Worm (Caenorhabditis elegans) whole organism, mixed stage, embryonic: Measurements from ENCODE around the gene C34B4.5.
"Not testable (repeated sequence)": the region's sequence is repeated elsewhere in the genome, so short reads cannot be mapped to it uniquely, and the experiment has no call there.

Experiments used
- M03D4.4 ChIP-seq: sonication (generic microtip); optimal IDR thresholded peaks from 2 replicates; lab custom pipeline; 2017; ENCODE audit warnings: mild to moderate bottlenecking, missing genetic modification characterization, missing compliant biosample characterization
- ceh-43 ChIP-seq: fragments of 200-800 bp; sonication (Bioruptor generic); optimal IDR thresholded peaks from 2 replicates; lab custom pipeline; 2018; ENCODE audit warnings: mild to moderate bottlenecking, missing genetic modification characterization, moderate library complexity, missing compliant biosample characterization
- ces-1 ChIP-seq: fragments of 150-350 bp; optimal IDR thresholded peaks from 2 replicates; lab custom pipeline; 2014; ENCODE audit warnings: missing biosample characterization, missing genetic modification reagents, missing genetic modification characterization
- elt-1 ChIP-seq: sonication (generic microtip); optimal IDR thresholded peaks from 2 replicates; lab custom pipeline; 2017; ENCODE audit warnings: missing genetic modification characterization, mild to moderate bottlenecking, missing compliant biosample characterization, antibody characterized with exemption, moderate library complexity, borderline replicate concordance; ENCODE audit not compliant: insufficient read depth
- elt-3 ChIP-seq: fragments of 150-350 bp; optimal IDR thresholded peaks from 2 replicates; lab custom pipeline; 2014; ENCODE audit warnings: missing biosample characterization, missing genetic modification characterization
- ham-2 ChIP-seq: fragments of 200-800 bp; sonication (Bioruptor generic); optimal IDR thresholded peaks from 2 replicates; lab custom pipeline; 2018; ENCODE audit warnings: mild to moderate bottlenecking, missing genetic modification characterization, missing compliant biosample characterization
- hlh-1 ChIP-seq: fragments of 150-350 bp; optimal IDR thresholded peaks from 2 replicates; lab custom pipeline; 2014; ENCODE audit warnings: missing biosample characterization, missing genetic modification reagents, missing genetic modification characterization
- lin-13 ChIP-seq: fragments of 150-350 bp; optimal IDR thresholded peaks from 2 replicates; lab custom pipeline; 2014; ENCODE audit warnings: missing biosample characterization, missing genetic modification characterization
- lin-32 ChIP-seq: fragments of 200-800 bp; sonication (Bioruptor generic); optimal IDR thresholded peaks from 2 replicates; lab custom pipeline; 2018; ENCODE audit warnings: mild to moderate bottlenecking, missing genetic modification characterization, missing compliant biosample characterization
- lsy-2 ChIP-seq: fragments of 150-350 bp; optimal IDR thresholded peaks from 2 replicates; lab custom pipeline; 2014; ENCODE audit warnings: missing biosample characterization, missing genetic modification characterization
- mep-1 ChIP-seq: fragments of 150-350 bp; optimal IDR thresholded peaks from 2 replicates; lab custom pipeline; 2017; ENCODE audit warnings: missing biosample characterization, missing genetic modification reagents, missing genetic modification characterization, inconsistent platforms
- mls-2 ChIP-seq: sonication (generic microtip); optimal IDR thresholded peaks from 2 replicates; lab custom pipeline; 2016; ENCODE audit warnings: mild to moderate bottlenecking, missing genetic modification characterization, moderate library complexity, missing compliant biosample characterization
- nhr-12 ChIP-seq: fragments of 150-350 bp; optimal IDR thresholded peaks from 2 replicates; lab custom pipeline; 2014; ENCODE audit warnings: missing biosample characterization, missing genetic modification characterization
- nhr-2 ChIP-seq: fragments of 150-350 bp; optimal IDR thresholded peaks from 2 replicates; lab custom pipeline; 2014; ENCODE audit warnings: missing biosample characterization, missing genetic modification characterization
- nhr-237 ChIP-seq: fragments of 150-350 bp; optimal IDR thresholded peaks from 2 replicates; lab custom pipeline; 2014; ENCODE audit warnings: missing biosample characterization, missing genetic modification characterization
- nhr-28 ChIP-seq: fragments of 150-350 bp; optimal IDR thresholded peaks from 2 replicates; lab custom pipeline; 2014; ENCODE audit warnings: missing biosample characterization, missing genetic modification characterization
- nhr-76 ChIP-seq: sonication (generic microtip); optimal IDR thresholded peaks from 2 replicates; lab custom pipeline; 2017; ENCODE audit warnings: missing biosample characterization, missing genetic modification characterization
- pha-4 ChIP-seq: fragments of 150-350 bp; optimal IDR thresholded peaks from 2 replicates; lab custom pipeline; 2018; ENCODE audit warnings: missing biosample characterization, missing genetic modification reagents, missing genetic modification characterization
- sem-2 ChIP-seq: fragments of 200-800 bp; sonication (Bioruptor generic); optimal IDR thresholded peaks from 2 replicates; lab custom pipeline; 2018; ENCODE audit warnings: mild to moderate bottlenecking, missing genetic modification characterization, missing compliant biosample characterization
- sptf-1 ChIP-seq: sonication (generic microtip); optimal IDR thresholded peaks from 2 replicates; lab custom pipeline; 2017; ENCODE audit warnings: mild to moderate bottlenecking, missing genetic modification characterization, moderate library complexity, missing compliant biosample characterization
- unc-120 ChIP-seq: sonication (generic microtip); optimal IDR thresholded peaks from 2 replicates; lab custom pipeline; 2017; ENCODE audit warnings: missing genetic modification characterization, missing compliant biosample characterization; ENCODE audit not compliant: poor library complexity, severe bottlenecking
- unc-39 ChIP-seq: fragments of 150-350 bp; optimal IDR thresholded peaks from 2 replicates; lab custom pipeline; 2014; ENCODE audit warnings: missing biosample characterization, missing genetic modification characterization
- unc-62 ChIP-seq: fragments of 150-350 bp; optimal IDR thresholded peaks from 2 replicates; lab custom pipeline; 2014; ENCODE audit warnings: missing biosample characterization, missing genetic modification reagents, missing genetic modification characterization
- zip-8 ChIP-seq: fragments of 150-350 bp; optimal IDR thresholded peaks from 2 replicates; lab custom pipeline; 2014; ENCODE audit warnings: missing biosample characterization, missing genetic modification characterization
- ztf-11 ChIP-seq: fragments of 150-350 bp; optimal IDR thresholded peaks from 2 replicates; lab custom pipeline; 2014; ENCODE audit warnings: missing biosample characterization, missing genetic modification characterization

The C34B4.5 gene

ce11 chrV:13131487-13131886 is 35.7 kb downstream of the C34B4.5 start:
- TF ChIP-seq mls-2 (tag; lab: Kevin White, UChicago), result no peak
- TF ChIP-seq lin-13 (tag; lab: Kevin White, UChicago), result no peak
- TF ChIP-seq M03D4.4 (tag; lab: Kevin White, UChicago), result no peak
- TF ChIP-seq elt-1 (tag; lab: Kevin White, UChicago), result no peak
- TF ChIP-seq ceh-43, result no peak

ce11 chrV:13133380-13133779 is 37.6 kb downstream of the C34B4.5 start, which contains the start of gene B0365.9:
Gene B0365.9 (minus strand): TSS chrV:13133565.
- TF ChIP-seq unc-62 (GFP tag; lab: Kevin White, UChicago), result no peak
- TF ChIP-seq ham-2 (GFP tag; lab: Kevin White, UChicago), result no peak
- TF ChIP-seq mep-1, result no peak
- TF ChIP-seq ces-1, result no peak
- no peak for TF ChIP-seq elt-3 (tag; lab: Kevin White, UChicago)
- no peak for TF ChIP-seq pha-4 (tag; lab: Kevin White, UChicago)

ce11 chrV:13134786-13135185 is 39.0 kb downstream of the C34B4.5 start, which contains the start of gene clec-225:
Gene clec-225 (minus strand): TSS chrV:13134886.
- TF ChIP-seq nhr-2 (tag; lab: Kevin White, UChicago); lin-13 (tag; lab: Kevin White, UChicago); ceh-43: not testable (repeated sequence)

ce11 chrV:13137955-13138354 is 42.2 kb downstream of the C34B4.5 start, which contains the start of gene clec-41:
Gene clec-41 (minus strand): TSS chrV:13138101.
- no peak for TF ChIP-seq lin-13 (tag; lab: Kevin White, UChicago)
- TF ChIP-seq lin-32 (GFP tag; lab: Kevin White, UChicago), result no peak
- TF ChIP-seq unc-120, result no peak
- no peak for TF ChIP-seq hlh-1 (tag; lab: Kevin White, UChicago)
- TF ChIP-seq nhr-237 (tag; lab: Kevin White, UChicago), result no peak
- no peak for TF ChIP-seq lsy-2 (tag; lab: Kevin White, UChicago)
- TF ChIP-seq elt-3 (tag; lab: Kevin White, UChicago), result no peak
- no peak for TF ChIP-seq nhr-12 (tag; lab: Kevin White, UChicago)
- no peak for TF ChIP-seq unc-62 (GFP tag; lab: Kevin White, UChicago)
- no peak for TF ChIP-seq nhr-2 (tag; lab: Kevin White, UChicago)
- TF ChIP-seq sem-2, result no peak
- TF ChIP-seq M03D4.4 (tag; lab: Kevin White, UChicago), result no peak
- no peak for TF ChIP-seq nhr-76 (tag; lab: Kevin White, UChicago)
- no peak for TF ChIP-seq ces-1
- no peak for TF ChIP-seq unc-39 (tag; lab: Kevin White, UChicago)
- TF ChIP-seq sptf-1, result no peak
- TF ChIP-seq ham-2 (GFP tag; lab: Kevin White, UChicago), result no peak
- TF ChIP-seq, all 35 proteins: peak for 0

DNA sequence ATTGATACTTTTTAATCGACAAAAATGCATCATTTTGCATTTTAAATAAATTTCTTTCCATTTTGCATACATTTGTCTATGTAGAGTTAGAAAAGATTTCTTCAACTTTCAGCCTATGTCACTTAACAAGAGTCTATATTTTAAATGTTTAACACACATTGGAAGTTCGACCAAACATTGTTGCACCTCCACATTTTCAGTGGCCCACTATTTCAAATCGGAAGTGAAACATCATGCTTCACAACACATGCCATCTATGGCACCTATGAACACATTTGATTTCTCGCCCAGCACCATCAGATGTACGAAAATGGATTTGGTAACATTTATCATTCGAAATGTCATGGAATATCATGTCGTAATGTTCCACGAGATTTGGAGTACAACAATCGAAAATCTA is 42.9 kb downstream of the C34B4.5 start, which contains the start of gene dhc-3:
TSS of gene dhc-3 (plus strand) at position 301 of the 400 bp plus-strand sequence.
- TF ChIP-seq pha-4 (tag; lab: Kevin White, UChicago) (no peak), mls-2 (tag; lab: Kevin White, UChicago) (no peak), nhr-237 (tag; lab: Kevin White, UChicago) (no peak), zip-8 (tag; lab: Kevin White, UChicago) (no peak), ztf-11 (tag; lab: Kevin White, UChicago) (no peak), elt-1 (tag; lab: Kevin White, UChicago) (no peak), unc-62 (GFP tag; lab: Kevin White, UChicago) (no peak), nhr-28 (tag; lab: Kevin White, UChicago) (no peak), ham-2 (GFP tag; lab: Kevin White, UChicago) (no peak), elt-3 (tag; lab: Kevin White, UChicago) (no peak)
